Fruit fly (Drosophila melanogaster) whole organism, wandering third instar larva: ENCODE measurements around the gene CG8765.

Experiments used
- CG9705 ChIP-seq: fragments of 200-800 bp; sonication (Bioruptor generic); optimal IDR thresholded peaks from 2 replicates; lab custom pipeline; 2018; ENCODE audit warnings: missing biosample characterization, mild to moderate bottlenecking, missing genetic modification characterization
- Dfd ChIP-seq: fragments of >200 bp; optimal IDR thresholded peaks from 2 replicates; lab custom pipeline; 2017; ENCODE audit warnings: missing biosample characterization, missing genetic modification characterization
- br ChIP-seq: fragments of 200-800 bp; sonication (Bioruptor generic); optimal IDR thresholded peaks from 2 replicates; lab custom pipeline; 2016; ENCODE audit warnings: missing biosample characterization, missing genetic modification characterization
- dl ChIP-seq, 2 experiments: fragments of 175-275, 200-275 bp in 1 of 2; fragments of 200-275 bp in 1 of 2; sonication (Bioruptor generic); optimal IDR thresholded peaks; lab custom pipeline; 2018; ENCODE audit warnings: mild to moderate bottlenecking in 2 of 2, missing biosample characterization in 2 of 2, missing genetic modification characterization in 2 of 2, moderate library complexity in 2 of 2; ENCODE audit not compliant: partially characterized antibody in 2 of 2, insufficient read depth in 1 of 2
- jim ChIP-seq: fragments of 175-275, 200-325 bp; sonication (Bioruptor generic); optimal IDR thresholded peaks from 2 replicates; lab custom pipeline; 2016; ENCODE audit warnings: missing biosample characterization, mild to moderate bottlenecking, missing genetic modification characterization
- lola ChIP-seq: fragments of >200 bp; optimal IDR thresholded peaks from 2 replicates; lab custom pipeline; 2017; ENCODE audit warnings: missing biosample characterization, missing genetic modification characterization
- sage ChIP-seq: fragments of 200-800 bp; sonication (Bioruptor generic); optimal IDR thresholded peaks from 2 replicates; lab custom pipeline; 2016; ENCODE audit warnings: missing biosample characterization, mild to moderate bottlenecking, missing genetic modification characterization

- TF ChIP-seq Dfd (GFP tag; lab: Kevin White, UChicago) (no peak), jim (no peak), br (no peak), dl (GFP tag; optimal IDR thresholded peaks at IDR 0.05; lab: Kevin White, UChicago; ENCODE audit: insufficient read depth in 1 of 2, partially characterized antibody in 2 of 2) (no peak), lola (GFP tag; lab: Kevin White, UChicago) (no peak), sage (no peak), CG9705 (GFP tag; lab: Kevin White, UChicago) (no peak)
Observed at dm6 chr3L:19663605-19664230, 23.4 kb downstream of the CG8765 start, which contains the start of gene tey.
